Worm (Caenorhabditis elegans) whole organism, L4/young adult: ENCODE measurements around the gene mbl-1.

Experiments
- W03F9.2 ChIP-seq: fragments of 150-350 bp; optimal IDR thresholded peaks from 2 replicates; lab custom pipeline; 2014; ENCODE audit warnings: missing biosample characterization, missing genetic modification characterization
- dao-5 ChIP-seq: sonication (generic microtip); optimal IDR thresholded peaks from 2 replicates; lab custom pipeline; 2016; ENCODE audit warnings: missing genotype, missing genetic modification characterization, moderate library complexity, missing compliant biosample characterization
- him-1 ChIP-seq: sonication (generic microtip); optimal IDR thresholded peaks from 2 replicates; lab custom pipeline; 2016; ENCODE audit warnings: missing genotype, missing genetic modification reagents, missing genetic modification characterization, missing compliant biosample characterization

mbl-1 gene

ce11 chrX:16978308-16978707, at the start of gene mbl-1:
mbl-1 (plus strand) TSS chrX:16978608.
- TF ChIP-seq dao-5 (tag; lab: Kevin White, UChicago) (no peak), him-1 (tag; lab: Kevin White, UChicago) (no peak), W03F9.2 (tag; lab: Kevin White, UChicago) (no peak)

- TF ChIP-seq dao-5 (tag; lab: Kevin White, UChicago) (peak; percentile 64), him-1 (tag; lab: Kevin White, UChicago) (peak; percentile 96), W03F9.2 (tag; lab: Kevin White, UChicago) (peak; percentile 90)
These were observed 48.7 kb upstream of the mbl-1 start for ce11 chrX:16929560-16930332.

- TF ChIP-seq him-1 (tag; lab: Kevin White, UChicago) = no peak
- no peak for TF ChIP-seq dao-5 (tag; lab: Kevin White, UChicago)
- no peak for TF ChIP-seq W03F9.2 (tag; lab: Kevin White, UChicago)
These were observed 48.1 kb upstream of the mbl-1 start for ce11 chrX:16930333-16930621.

- TF ChIP-seq dao-5 (tag; lab: Kevin White, UChicago) = peak; percentile 62
- TF ChIP-seq him-1 (tag; lab: Kevin White, UChicago) = peak; percentile 36
- no peak for TF ChIP-seq W03F9.2 (tag; lab: Kevin White, UChicago)
These were observed 47.7 kb upstream of the mbl-1 start for ce11 chrX:16930663-16931097.

ce11 chrX:16931255-16932023, 47.0 kb upstream of the mbl-1 start:
- TF ChIP-seq him-1 (tag; lab: Kevin White, UChicago) = no peak
- TF ChIP-seq W03F9.2 (tag; lab: Kevin White, UChicago) = no peak
- TF ChIP-seq dao-5 (tag; lab: Kevin White, UChicago) = no peak

- TF ChIP-seq W03F9.2 (tag; lab: Kevin White, UChicago) (no peak), him-1 (tag; lab: Kevin White, UChicago) (no peak), dao-5 (tag; lab: Kevin White, UChicago) (no peak)
These were observed 36.1 kb upstream of the mbl-1 start for ce11 chrX:16942316-16942715.

ce11 chrX:16943934-16944914, 34.2 kb upstream of the mbl-1 start:
- no peak for TF ChIP-seq dao-5 (tag; lab: Kevin White, UChicago)
- TF ChIP-seq him-1 (tag; lab: Kevin White, UChicago) = peak; percentile 30
- TF ChIP-seq W03F9.2 (tag; lab: Kevin White, UChicago) = no peak

ce11 chrX:16952859-16953258, 25.5 kb upstream of the mbl-1 start, which contains the start of gene F52G3.8:
F52G3.8 (minus strand) TSS chrX:16952959.
- no peak for TF ChIP-seq dao-5 (tag; lab: Kevin White, UChicago)
- no peak for TF ChIP-seq him-1 (tag; lab: Kevin White, UChicago)
- TF ChIP-seq W03F9.2 (tag; lab: Kevin White, UChicago) = no peak

ce11 chrX:16958015-16958414, 20.4 kb upstream of the mbl-1 start:
- no peak for TF ChIP-seq W03F9.2 (tag; lab: Kevin White, UChicago)
- no peak for TF ChIP-seq him-1 (tag; lab: Kevin White, UChicago)
- TF ChIP-seq dao-5 (tag; lab: Kevin White, UChicago) = no peak

ce11 chrX:16960346-16960745, 18.1 kb upstream of the mbl-1 start:
- TF ChIP-seq him-1 (tag; lab: Kevin White, UChicago) (no peak), dao-5 (tag; lab: Kevin White, UChicago) (no peak), W03F9.2 (tag; lab: Kevin White, UChicago) (no peak)

ce11 chrX:16961387-16961786, 17.0 kb upstream of the mbl-1 start:
- TF ChIP-seq dao-5 (tag; lab: Kevin White, UChicago) (no peak), him-1 (tag; lab: Kevin White, UChicago) (peak; percentile 84), W03F9.2 (tag; lab: Kevin White, UChicago) (peak; percentile 27)

ce11 chrX:16962640-16963039, 15.8 kb upstream of the mbl-1 start:
- TF ChIP-seq dao-5 (tag; lab: Kevin White, UChicago) = no peak
- TF ChIP-seq him-1 (tag; lab: Kevin White, UChicago) = no peak
- TF ChIP-seq W03F9.2 (tag; lab: Kevin White, UChicago) = no peak
